Worm (Caenorhabditis elegans): ENCODE results near the gene hrpf-2.

ce11 chrIV:6327363-6328015 is 48.8 kb downstream of the hrpf-2 start:
- TF ChIP-seq nhr-237 (tag; optimal IDR thresholded peaks at IDR 0.05): no peak
- no peak for TF ChIP-seq lin-32 (GFP tag; optimal IDR thresholded peaks at IDR 0.05)
- TF ChIP-seq nhr-28 (tag; optimal IDR thresholded peaks at IDR 0.05): no peak
- no peak for TF ChIP-seq unc-62 (GFP tag; optimal IDR thresholded peaks at IDR 0.05)
- TF ChIP-seq sptf-1 (tag; optimal IDR thresholded peaks at IDR 0.05): no peak
- no peak for TF ChIP-seq lsy-2 (tag; optimal IDR thresholded peaks at IDR 0.05)
- no peak for TF ChIP-seq ham-2 (GFP tag; optimal IDR thresholded peaks at IDR 0.05)

All from whole organism, mixed stage, embryonic.